Fruit fly (Drosophila melanogaster) whole organism, prepupa: Measurements from ENCODE around the gene mesh.

ENCODE experiments used
- CG8632 ChIP-seq: fragments of 200-800 bp; sonication (Bioruptor generic); optimal IDR thresholded peaks from 3 replicates; lab custom pipeline; 2016; ENCODE audit warnings: missing biosample characterization, missing genetic modification characterization
- Gug ChIP-seq: fragments of 200-800 bp; sonication (Bioruptor generic); IDR thresholded peaks from 2 replicates; pipeline ENCODE4 v1.3.6; 2022; ENCODE audit warnings: missing biosample characterization, missing genetic modification characterization
- Lpt ChIP-seq: fragments of 200-800 bp; sonication (Bioruptor generic); optimal IDR thresholded peaks from 3 replicates; lab custom pipeline; 2016; ENCODE audit warnings: missing biosample characterization, missing genetic modification characterization
- OdsH ChIP-seq: fragments of 200-800 bp; sonication (Bioruptor generic); optimal IDR thresholded peaks from 3 replicates; lab custom pipeline; 2016; ENCODE audit warnings: missing biosample characterization, missing genetic modification characterization
- Smox ChIP-seq: fragments of 200-800 bp; sonication (Bioruptor generic); optimal IDR thresholded peaks from 3 replicates; lab custom pipeline; 2016; ENCODE audit warnings: missing biosample characterization, missing genetic modification characterization
- Sox102F ChIP-seq: fragments of 200-800 bp; sonication (Bioruptor generic); optimal IDR thresholded peaks from 2 replicates; lab custom pipeline; 2016; ENCODE audit warnings: missing biosample characterization, mild to moderate bottlenecking, missing genetic modification characterization
- Sox15 ChIP-seq: fragments of 200-800 bp; sonication (Bioruptor generic); optimal IDR thresholded peaks from 3 replicates; lab custom pipeline; 2016; ENCODE audit warnings: missing biosample characterization, missing genetic modification characterization
- fkh ChIP-seq: fragments of 200-800 bp; sonication (Bioruptor generic); optimal IDR thresholded peaks from 3 replicates; lab custom pipeline; 2017; ENCODE audit warnings: missing biosample characterization, mild to moderate bottlenecking, missing genetic modification characterization, moderate library complexity
- salr ChIP-seq, 2 experiments: fragments of 200-800 bp; sonication (Bioruptor generic); optimal IDR thresholded peaks; 3 replicates each; lab custom pipeline; 2016 to 2018; ENCODE audit warnings: missing biosample characterization in 2 of 2, missing genetic modification characterization in 2 of 2, mild to moderate bottlenecking in 1 of 2

dm6 chr3R:31240023-31240422 is 44.5 kb upstream of the mesh start:
- TF ChIP-seq fkh (GFP tag; lab: Kevin White, UChicago) (peak; percentile 39), Lpt (GFP tag; lab: Kevin White, UChicago) (no peak), CG8632 (GFP tag; lab: Kevin White, UChicago) (no peak), Sox15 (GFP tag; lab: Kevin White, UChicago) (no peak), Sox102F (no peak), salr (GFP tag; optimal IDR thresholded peaks at IDR 0.05; lab: Kevin White, UChicago) (no peak), Gug (no peak), Smox (no peak), OdsH (GFP tag; lab: Kevin White, UChicago) (no peak)
